Fruit fly (Drosophila melanogaster): ENCODE measurements around the gene out.

Gene out

DNA sequence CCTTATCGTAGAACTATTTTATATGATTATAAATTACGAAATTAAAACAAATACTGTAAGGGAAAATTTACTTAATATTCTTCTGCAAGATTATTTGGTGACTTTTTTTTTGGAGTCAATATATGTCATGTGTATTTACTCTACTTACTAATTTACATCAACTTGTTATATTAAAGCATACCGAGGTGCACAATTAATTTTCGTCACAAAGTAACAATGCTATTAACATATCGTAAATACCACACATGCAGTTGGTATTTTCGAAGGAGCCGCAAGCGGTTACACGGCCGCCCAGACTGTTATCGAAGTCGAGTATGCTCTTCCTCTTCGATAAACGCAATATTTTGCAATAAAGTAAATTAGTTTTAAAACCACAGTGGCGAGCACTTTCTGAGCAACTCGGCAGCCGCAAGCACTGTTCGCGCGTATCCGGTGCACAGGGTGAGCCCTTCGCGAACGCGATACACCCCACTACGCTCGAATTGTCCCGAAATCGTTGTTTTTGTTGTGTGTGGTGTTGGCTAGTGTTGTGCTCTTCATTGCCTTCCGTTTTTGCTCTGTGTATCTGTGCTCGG, 60.3 kb downstream of the out start, which contains the start of gene Vav (continued):
- no peak for TF ChIP-seq unpg (GFP tag; optimal IDR thresholded peaks at IDR 0.05)
- no peak for TF ChIP-seq CG8765 (GFP tag; IDR thresholded peaks at IDR 0.05)
- TF ChIP-seq CG17912 (GFP tag; optimal IDR thresholded peaks at IDR 0.05), result no peak
- TF ChIP-seq Usf (GFP tag; optimal IDR thresholded peaks at IDR 0.05), result no peak
- no peak for TF ChIP-seq CG2875 (GFP tag; optimal IDR thresholded peaks at IDR 0.05)
- no peak for TF ChIP-seq trem (tag; optimal IDR thresholded peaks at IDR 0.05)
- no peak; the same call in 2 of the 3 replicates for TF ChIP-seq CG17361 (GFP tag; IDR thresholded peaks at IDR 0.05)
- TF ChIP-seq CG3838 (GFP tag; optimal IDR thresholded peaks at IDR 0.05), result no peak
- no peak for TF ChIP-seq kni (GFP tag; optimal IDR thresholded peaks at IDR 0.05)
- no peak for TF ChIP-seq CG33557 (GFP tag; optimal IDR thresholded peaks at IDR 0.05)
- no peak for TF ChIP-seq cas (GFP tag; IDR thresholded peaks at IDR 0.05)
- TF ChIP-seq pho (GFP tag; optimal IDR thresholded peaks at IDR 0.05), result no peak
- no peak for TF ChIP-seq CG1792 (GFP tag; optimal IDR thresholded peaks at IDR 0.05)
- TF ChIP-seq CG13424 (tag; optimal IDR thresholded peaks at IDR 0.05), result no peak
- no peak for TF ChIP-seq Asciz (GFP tag; optimal IDR thresholded peaks at IDR 0.05)
- TF ChIP-seq sna (GFP tag; IDR thresholded peaks at IDR 0.05; ENCODE audit: partially characterized antibody), result peak; percentile 50
- peak; percentile 68 for TF ChIP-seq MBD-R2 (GFP tag; IDR thresholded peaks at IDR 0.05)
- TF ChIP-seq CG12391 (tag; optimal IDR thresholded peaks at IDR 0.05), result no peak
- TF ChIP-seq amos (GFP tag; IDR thresholded peaks at IDR 0.05; ENCODE audit: partially characterized antibody), result peak; percentile 42
- TF ChIP-seq sqz (GFP tag; optimal IDR thresholded peaks at IDR 0.05), result no peak
- TF ChIP-seq CG8478 (optimal IDR thresholded peaks at IDR 0.05), result no peak
- TF ChIP-seq cg (GFP tag; optimal IDR thresholded peaks at IDR 0.05), result peak; percentile 2
- TF ChIP-seq CG8290 (GFP tag; optimal IDR thresholded peaks at IDR 0.05), result no peak
- no peak for TF ChIP-seq CG8290 (tag; optimal IDR thresholded peaks at IDR 0.05)
- TF ChIP-seq CG31224 (GFP tag; IDR thresholded peaks at IDR 0.05), result no peak
- peak; percentile 92 for TF ChIP-seq CG17385 (GFP tag; optimal IDR thresholded peaks at IDR 0.05)
- no peak for TF ChIP-seq CG11560 (tag; IDR thresholded peaks at IDR 0.05)
- TF ChIP-seq CG17829 (tag; optimal IDR thresholded peaks at IDR 0.05), result no peak
- no peak for TF ChIP-seq CG4328 (GFP tag; optimal IDR thresholded peaks at IDR 0.05)
- TF ChIP-seq prd (optimal IDR thresholded peaks at IDR 0.05), result no peak
- TF ChIP-seq prd (GFP tag; IDR thresholded peaks at IDR 0.05), result 0 out of 3 replicates have a peak, but pooled peaks have one; percentile 4
- no peak for TF ChIP-seq bcd (GFP tag; optimal IDR thresholded peaks at IDR 0.05)
- peak; percentile 38; the same call in 1 of the 2 replicates for TF ChIP-seq sob (GFP tag; IDR thresholded peaks at IDR 0.05)
- TF ChIP-seq CG12659 (GFP tag; optimal IDR thresholded peaks at IDR 0.05), result peak; percentile 25
- no peak for TF ChIP-seq usp (GFP tag; optimal IDR thresholded peaks at IDR 0.05)
- TF ChIP-seq HLH4C (GFP tag; IDR thresholded peaks at IDR 0.05; ENCODE audit: partially characterized antibody), result no peak; the same call in 2 of the 3 replicates
- no peak for TF ChIP-seq CG18476 (GFP tag; optimal IDR thresholded peaks at IDR 0.05)
- TF ChIP-seq CG12155 (GFP tag; optimal IDR thresholded peaks at IDR 0.05), result no peak
- no peak for TF ChIP-seq lab (GFP tag; optimal IDR thresholded peaks at IDR 0.05)
- TF ChIP-seq pan (optimal IDR thresholded peaks at IDR 0.05), result no peak
- peak in 1 of 2 experiments; percentile 37 for TF ChIP-seq pan (GFP tag; optimal IDR thresholded peaks at IDR 0.05 in 1 of 2, IDR thresholded peaks at IDR 0.05 in 1 of 2)
- TF ChIP-seq CG11456 (GFP tag; IDR thresholded peaks at IDR 0.05), result no peak
- no peak for TF ChIP-seq sim (GFP tag; IDR thresholded peaks at IDR 0.05)
- TF ChIP-seq HmgZ (tag; optimal IDR thresholded peaks at IDR 0.05), result peak; percentile 3
- no peak for TF ChIP-seq Dek (tag; optimal IDR thresholded peaks at IDR 0.05)
- peak; percentile 22 for TF ChIP-seq CG7987 (GFP tag; optimal IDR thresholded peaks at IDR 0.05)
- no peak for TF ChIP-seq chif (GFP tag; optimal IDR thresholded peaks at IDR 0.05)
- no peak for TF ChIP-seq CG1529 (GFP tag; optimal IDR thresholded peaks at IDR 0.05)
- peak; percentile 38 for TF ChIP-seq CG15514 (GFP tag; optimal IDR thresholded peaks at IDR 0.05)
- TF ChIP-seq Lhr (GFP tag; optimal IDR thresholded peaks at IDR 0.05), result no peak
- TF ChIP-seq ara (GFP tag; IDR thresholded peaks at IDR 0.05), result no peak

All from whole organism, embryonic.